Worm (Caenorhabditis elegans): ENCODE measurements around the gene lhfp-4.

DNA sequence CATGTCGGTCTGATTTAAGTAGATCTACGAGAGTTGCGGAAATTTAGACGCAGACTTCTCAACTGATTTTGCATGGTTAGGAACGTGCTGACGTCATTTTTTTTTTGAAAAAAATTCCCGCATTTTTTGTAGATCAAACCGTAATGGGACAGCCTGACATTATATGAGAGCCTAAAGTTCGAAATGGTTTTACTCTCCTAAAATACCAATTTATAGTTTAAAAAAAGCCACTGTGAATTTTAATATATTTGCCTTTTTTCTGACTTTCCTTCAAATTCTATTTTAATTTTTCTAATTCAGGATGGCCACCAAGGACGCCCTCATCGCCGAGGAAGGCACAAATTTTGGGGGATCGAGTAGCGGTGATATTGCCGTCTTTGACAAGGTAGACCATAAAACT, 6.3 kb upstream of the lhfp-4 start, which contains the start of gene atgp-1:
- no peak for TF ChIP-seq ama-1 (optimal IDR thresholded peaks at IDR 0.05)
- no peak for TF ChIP-seq B0310.2 (tag; optimal IDR thresholded peaks at IDR 0.05)
- TF ChIP-seq aly-1 (tag; optimal IDR thresholded peaks at IDR 0.05), result no peak
- no peak for TF ChIP-seq flt-1 (GFP tag; IDR thresholded peaks at IDR 0.05)
- TF ChIP-seq tbx-11 (GFP tag; IDR thresholded peaks at IDR 0.05), result no peak
- no peak for TF ChIP-seq ets-7 (tag; optimal IDR thresholded peaks at IDR 0.05)
- TF ChIP-seq scrt-1 (GFP tag; IDR thresholded peaks at IDR 0.05), result no peak
- no peak for TF ChIP-seq hmbx-1 (tag; optimal IDR thresholded peaks at IDR 0.05)
- TF ChIP-seq ceh-13 (GFP tag; optimal IDR thresholded peaks at IDR 0.05), result no peak
